Worm (Caenorhabditis elegans): ENCODE measurements around the gene mdmh-35.

mdmh-35 gene

ce11 chrII:7806872-7807271 is 48.6 kb downstream of the mdmh-35 start (continued):
- TF ChIP-seq lin-39 (tag; optimal IDR thresholded peaks at IDR 0.05): no peak
- no peak for TF ChIP-seq nhr-12 (tag; optimal IDR thresholded peaks at IDR 0.05)
- no peak for TF ChIP-seq isw-1 (GFP tag; IDR thresholded peaks at IDR 0.05)
- no peak for TF ChIP-seq egl-13 (tag; optimal IDR thresholded peaks at IDR 0.05)
- no peak for TF ChIP-seq vab-15 (tag; optimal IDR thresholded peaks at IDR 0.05)
- TF ChIP-seq nhr-71 (tag; optimal IDR thresholded peaks at IDR 0.05): peak; percentile 74
- peak; percentile 52 for TF ChIP-seq snu-23 (GFP tag; optimal IDR thresholded peaks at IDR 0.05)
- no peak for TF ChIP-seq C04F5.9 (tag; optimal IDR thresholded peaks at IDR 0.05)
- no peak for TF ChIP-seq F16B12.6 (tag; optimal IDR thresholded peaks at IDR 0.05)
- no peak for TF ChIP-seq ceh-82 (tag; optimal IDR thresholded peaks at IDR 0.05)
- no peak for TF ChIP-seq elt-2 (tag; optimal IDR thresholded peaks at IDR 0.05)
- TF ChIP-seq rnt-1 (tag; optimal IDR thresholded peaks at IDR 0.05): no peak
- TF ChIP-seq aly-2 (tag; optimal IDR thresholded peaks at IDR 0.05): no peak
- no peak for TF ChIP-seq tbx-2 (tag; optimal IDR thresholded peaks at IDR 0.05)
- TF ChIP-seq unc-30 (tag; optimal IDR thresholded peaks at IDR 0.05): no peak
- peak; percentile 77 for TF ChIP-seq lin-14 (GFP tag; optimal IDR thresholded peaks at IDR 0.05)
- no peak for TF ChIP-seq ama-1 (optimal IDR thresholded peaks at IDR 0.05)
- no peak for TF ChIP-seq nhr-76 (tag; optimal IDR thresholded peaks at IDR 0.05)
- TF ChIP-seq fkh-10 (GFP tag; optimal IDR thresholded peaks at IDR 0.05): no peak
- no peak for TF ChIP-seq skn-1 (tag; optimal IDR thresholded peaks at IDR 0.05)
- no peak for TF ChIP-seq zip-4 (GFP tag; optimal IDR thresholded peaks at IDR 0.05)

ce11 chrII:7806054-7806453 is 49.5 kb downstream of the mdmh-35 start:
- TF ChIP-seq vab-15 (tag; optimal IDR thresholded peaks at IDR 0.05) (no peak), nhr-19 (GFP tag; conservative IDR thresholded peaks at IDR 0.05) (no peak), pax-3 (tag; optimal IDR thresholded peaks at IDR 0.05) (no peak), nhr-90 (tag; optimal IDR thresholded peaks at IDR 0.05; ENCODE audit: poor library complexity) (no peak), sptf-1 (tag; optimal IDR thresholded peaks at IDR 0.05) (no peak), zag-1 (tag; optimal IDR thresholded peaks at IDR 0.05) (no peak), egl-13 (tag; optimal IDR thresholded peaks at IDR 0.05) (no peak), ceh-8 (GFP tag; optimal IDR thresholded peaks at IDR 0.05) (no peak), ceh-63 (GFP tag; optimal IDR thresholded peaks at IDR 0.05) (no peak), nhr-85 (tag) (peak; percentile 18), elt-3 (tag; optimal IDR thresholded peaks at IDR 0.05) (no peak), ces-1 (GFP tag; optimal IDR thresholded peaks at IDR 0.05) (no peak), lin-35 (GFP tag; optimal IDR thresholded peaks at IDR 0.05) (peak in 1 of 2 experiments; percentile 63), efl-1 (optimal IDR thresholded peaks at IDR 0.05) (peak in 1 of 2 experiments; percentile 11), efl-1 (GFP tag; optimal IDR thresholded peaks at IDR 0.05 in 1 of 2) (peak; percentile 46 to 94), blmp-1 (tag; optimal IDR thresholded peaks at IDR 0.05) (peak; percentile 53), lir-3 (tag; optimal IDR thresholded peaks at IDR 0.05; ENCODE audit: poor library complexity) (no peak), lsy-2 (tag; optimal IDR thresholded peaks at IDR 0.05) (no peak), sox-4 (tag; optimal IDR thresholded peaks at IDR 0.05) (no peak), unc-130 (tag; optimal IDR thresholded peaks at IDR 0.05) (no peak), C16A3.4 (tag; optimal IDR thresholded peaks at IDR 0.05) (no peak), fkh-10 (GFP tag; optimal IDR thresholded peaks at IDR 0.05) (no peak), hlh-4 (tag; optimal IDR thresholded peaks at IDR 0.05) (no peak), aly-2 (tag; optimal IDR thresholded peaks at IDR 0.05) (no peak), zip-4 (GFP tag; optimal IDR thresholded peaks at IDR 0.05) (no peak), skn-1 (tag; optimal IDR thresholded peaks at IDR 0.05) (no peak), ceh-90 (tag; optimal IDR thresholded peaks at IDR 0.05) (no peak), xbp-1 (tag; optimal IDR thresholded peaks at IDR 0.05) (no peak), nhr-71 (tag; optimal IDR thresholded peaks at IDR 0.05) (no peak), hlh-17 (GFP tag; optimal IDR thresholded peaks at IDR 0.05; ENCODE audit: borderline replicate concordance) (no peak), elt-2 (tag; optimal IDR thresholded peaks at IDR 0.05) (no peak), fos-1 (tag; optimal IDR thresholded peaks at IDR 0.05) (no peak), tlp-1 (tag; optimal IDR thresholded peaks at IDR 0.05) (no peak), jun-1 (tag; optimal IDR thresholded peaks at IDR 0.05) (no peak), dpl-1 (GFP tag; optimal IDR thresholded peaks at IDR 0.05) (peak; percentile 17 to 50 (median 40)), lin-15B (tag; optimal IDR thresholded peaks at IDR 0.05) (no peak), grh-1 (GFP tag; IDR thresholded peaks at IDR 0.05) (no peak), lin-14 (GFP tag; optimal IDR thresholded peaks at IDR 0.05) (peak; percentile 17), nhr-28 (tag; optimal IDR thresholded peaks at IDR 0.05) (no peak), C34B4.2 (tag; optimal IDR thresholded peaks at IDR 0.05) (no peak)
